Worm (Caenorhabditis elegans) whole organism, L4 larva: ENCODE results near the gene F26F4.6.

Experiments used
- nhr-237 ChIP-seq: sonication (generic microtip); optimal IDR thresholded peaks from 2 replicates; lab custom pipeline; 2017; ENCODE audit warnings: missing biosample characterization, missing genetic modification characterization
- nhr-77 ChIP-seq: fragments of 150-350 bp; optimal IDR thresholded peaks from 2 replicates; lab custom pipeline; 2014; ENCODE audit warnings: missing biosample characterization, missing genetic modification characterization
- unc-39 ChIP-seq: sonication (generic microtip); optimal IDR thresholded peaks from 2 replicates; lab custom pipeline; 2017; ENCODE audit warnings: missing biosample characterization, missing genetic modification characterization

DNA sequence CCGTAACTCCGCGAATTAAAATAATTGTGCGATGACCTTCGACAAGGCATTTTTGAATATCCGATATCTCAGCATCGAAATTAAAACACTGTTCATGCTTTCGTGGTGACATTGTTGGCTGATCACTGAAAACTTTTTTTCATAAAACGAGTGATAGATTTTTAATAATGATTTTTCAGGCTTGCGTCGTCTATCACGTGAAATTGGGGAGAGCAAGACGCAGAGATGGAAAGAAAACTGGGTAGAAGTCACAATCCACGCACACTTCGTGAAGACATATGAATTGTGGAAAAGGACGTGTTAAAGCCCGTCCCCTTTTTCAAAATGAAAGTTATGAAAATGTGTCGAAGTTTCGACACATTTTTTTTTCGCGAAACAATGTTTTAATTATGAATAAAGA is 43.7 kb downstream of the F26F4.6 start, which contains the start of gene nonu-1:
- TF ChIP-seq nhr-237 (tag; lab: Kevin White, UChicago): no peak
- TF ChIP-seq unc-39 (tag; lab: Kevin White, UChicago): no peak
- no peak for TF ChIP-seq nhr-77 (tag; lab: Kevin White, UChicago)
